In the genomic region with DNA sequence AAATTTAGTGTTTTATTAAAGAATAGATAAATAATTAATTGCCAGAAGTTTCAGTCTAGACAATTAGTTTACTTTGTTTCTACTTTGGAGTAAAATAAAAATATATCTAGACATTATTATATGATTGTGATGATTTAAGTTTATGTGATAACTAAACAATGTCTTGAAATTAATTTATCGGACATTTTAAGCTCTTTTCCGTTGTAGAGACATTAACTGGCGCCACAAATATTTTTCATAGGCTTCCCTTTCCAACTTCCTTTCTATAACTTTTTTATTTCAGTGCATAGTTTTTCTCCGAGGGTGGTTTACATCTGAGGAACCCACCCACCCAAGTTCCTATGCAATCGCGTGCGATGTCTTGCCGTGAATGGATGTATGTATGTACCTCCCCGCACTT, we compare ENCODE assay signal across 2 fruit fly cellular contexts.
TF ChIP-seq lines count a peak whose summit lies in the region.

No protein-coding gene starts in this region.

- TF ChIP-seq CTCF in whole organism, embryonic (GFP tag; optimal IDR thresholded peaks at IDR 0.05; lab: Kevin White, UChicago) = no peak

TF ChIP-seq in whole organism, embryonic, 481 proteins besides CTCF, POLR2A, EP300 and RAD21 (continues in another document):
- TF ChIP-seq CG2875 (GFP tag; optimal IDR thresholded peaks at IDR 0.05; lab: Kevin White, UChicago) (peak; percentile 11), CG15601 (tag; optimal IDR thresholded peaks at IDR 0.05; lab: Kevin White, UChicago) (peak; percentile 36), CG9727 (GFP tag; optimal IDR thresholded peaks at IDR 0.05; lab: Kevin White, UChicago) (peak; percentile 30), dan (GFP tag; IDR thresholded peaks at IDR 0.05; lab: Robert Waterston, UW) (no peak), NfI (GFP tag; optimal IDR thresholded peaks at IDR 0.05; lab: Kevin White, UChicago) (no peak), CG10267 (tag; optimal IDR thresholded peaks at IDR 0.05; lab: Kevin White, UChicago) (peak; percentile 20), CG18619 (GFP tag; optimal IDR thresholded peaks at IDR 0.05; lab: Kevin White, UChicago) (peak; percentile 20), Ptx1 (GFP tag; IDR thresholded peaks at IDR 0.05; lab: Robert Waterston, UW) (0 out of 2 replicates have a peak, but pooled peaks have one; percentile 11), sc (optimal IDR thresholded peaks at IDR 0.05; lab: Kevin White, UChicago) (no peak), sc (GFP tag; optimal IDR thresholded peaks at IDR 0.05; lab: Kevin White, UChicago) (peak; percentile 35), CG14710 (tag; optimal IDR thresholded peaks at IDR 0.05; lab: Kevin White, UChicago) (peak; percentile 60), Dref (GFP tag; IDR thresholded peaks at IDR 0.05; lab: Robert Waterston, UW) (no peak), CG10321 (GFP tag; IDR thresholded peaks at IDR 0.05; lab: Robert Waterston, UW) (no peak), lbe (GFP tag; optimal IDR thresholded peaks at IDR 0.05; lab: Kevin White, UChicago) (no peak), CG11504 (tag; optimal IDR thresholded peaks at IDR 0.05; lab: Kevin White, UChicago) (peak; percentile 73), CG4424 (GFP tag; optimal IDR thresholded peaks at IDR 0.05; lab: Kevin White, UChicago) (peak; percentile 33), Chrac-16 (GFP tag; optimal IDR thresholded peaks at IDR 0.05; lab: Kevin White, UChicago) (peak; percentile 8), D19B (GFP tag; optimal IDR thresholded peaks at IDR 0.05; lab: Kevin White, UChicago) (no peak), dmrt99B (tag; optimal IDR thresholded peaks at IDR 0.05; lab: Kevin White, UChicago) (peak; percentile 63), Asciz (GFP tag; optimal IDR thresholded peaks at IDR 0.05; lab: Kevin White, UChicago) (peak; percentile 41), Blimp-1 (GFP tag; optimal IDR thresholded peaks at IDR 0.05; lab: Kevin White, UChicago) (peak; percentile 61), fu2 (GFP tag; optimal IDR thresholded peaks at IDR 0.05; lab: Kevin White, UChicago) (no peak), nmo (GFP tag; optimal IDR thresholded peaks at IDR 0.05; lab: Kevin White, UChicago) (peak; percentile 64), CG10209 (GFP tag; optimal IDR thresholded peaks at IDR 0.05; lab: Kevin White, UChicago) (peak; percentile 35), CG10431 (GFP tag; optimal IDR thresholded peaks at IDR 0.05; lab: Kevin White, UChicago) (no peak), corto (GFP tag; optimal IDR thresholded peaks at IDR 0.05; lab: Kevin White, UChicago) (no peak), Nf-YB (GFP tag; optimal IDR thresholded peaks at IDR 0.05; lab: Kevin White, UChicago) (peak; percentile 17), CG8765 (GFP tag; IDR thresholded peaks at IDR 0.05; lab: Robert Waterston, UW) (no peak), Xbp1 (GFP tag; optimal IDR thresholded peaks at IDR 0.05; lab: Kevin White, UChicago) (peak; percentile 25), CG30403 (GFP tag; optimal IDR thresholded peaks at IDR 0.05; lab: Kevin White, UChicago) (peak; percentile 36), CG18599 (GFP tag; optimal IDR thresholded peaks at IDR 0.05; lab: Kevin White, UChicago) (peak; percentile 4), PHDP (tag; optimal IDR thresholded peaks at IDR 0.05; lab: Kevin White, UChicago) (peak; percentile 37), unpg (GFP tag; optimal IDR thresholded peaks at IDR 0.05; lab: Kevin White, UChicago) (peak; percentile 42), CG10147 (GFP tag; optimal IDR thresholded peaks at IDR 0.05; lab: Kevin White, UChicago) (no peak), CoRest (tag; optimal IDR thresholded peaks at IDR 0.05; lab: Kevin White, UChicago) (peak; percentile 54), MESR4 (GFP tag; optimal IDR thresholded peaks at IDR 0.05; lab: Kevin White, UChicago) (no peak), gfzf (GFP tag; optimal IDR thresholded peaks at IDR 0.05; lab: Kevin White, UChicago) (no peak), lab (GFP tag; optimal IDR thresholded peaks at IDR 0.05; lab: Kevin White, UChicago) (peak; percentile 18), az2 (GFP tag; optimal IDR thresholded peaks at IDR 0.05; lab: Kevin White, UChicago) (peak; percentile 48), gsb (GFP tag; IDR thresholded peaks at IDR 0.05; lab: Robert Waterston, UW) (no peak), Spps (tag; optimal IDR thresholded peaks at IDR 0.05; lab: Kevin White, UChicago) (no peak), vfl (GFP tag; optimal IDR thresholded peaks at IDR 0.05; lab: Kevin White, UChicago) (no peak), CG31441 (GFP tag; IDR thresholded peaks at IDR 0.05; lab: Robert Waterston, UW) (peak; percentile 62), CG8089 (GFP tag; optimal IDR thresholded peaks at IDR 0.05; lab: Kevin White, UChicago) (no peak)

TF ChIP-seq in whole organism, prepupa, 60 proteins besides CTCF, POLR2A, EP300 and RAD21:
- peak; percentile 46 for TF ChIP-seq Eip78C (GFP tag; lab: Kevin White, UChicago)
- peak; percentile 3 for TF ChIP-seq OdsH (GFP tag; optimal IDR thresholded peaks at IDR 0.05; lab: Kevin White, UChicago)
- TF ChIP-seq esn (GFP tag; optimal IDR thresholded peaks at IDR 0.05; lab: Kevin White, UChicago) = peak; percentile 4
- TF ChIP-seq CG6808 (GFP tag; optimal IDR thresholded peaks at IDR 0.05; lab: Kevin White, UChicago) = no peak
